Fruit fly (Drosophila melanogaster) whole organism, embryonic: ENCODE data around the gene CG11737.
A peak's percentile ranks its signal among the peaks of the same experiment; 100 is the strongest.

Experiments used
- Atf-2 ChIP-seq: fragments of 200-800 bp; sonication (Bioruptor generic); optimal IDR thresholded peaks from 2 replicates; lab custom pipeline; 2016; ENCODE audit warnings: missing biosample characterization, missing genetic modification characterization
- CG10267 ChIP-seq: fragments of 200-800 bp; sonication (Bioruptor generic); optimal IDR thresholded peaks from 2 replicates; lab custom pipeline; 2018; ENCODE audit warnings: missing biosample characterization, mild to moderate bottlenecking, missing genetic modification characterization, moderate library complexity
- CG12155 ChIP-seq: fragments of 200-800 bp; sonication (Bioruptor generic); optimal IDR thresholded peaks from 3 replicates; lab custom pipeline; 2016; ENCODE audit warnings: missing biosample characterization, missing genetic modification characterization
- CG12744 ChIP-seq: fragments of 200-800 bp; sonication (Bioruptor generic); optimal IDR thresholded peaks from 2 replicates; lab custom pipeline; 2016; ENCODE audit warnings: missing biosample characterization, missing genetic modification characterization
- CG13775 ChIP-seq: fragments of 200-800 bp; sonication (Bioruptor generic); optimal IDR thresholded peaks from 3 replicates; lab custom pipeline; 2017; ENCODE audit warnings: missing biosample characterization, mild to moderate bottlenecking, missing genetic modification characterization
- CG14710 ChIP-seq: fragments of 200-800 bp; sonication (Bioruptor generic); optimal IDR thresholded peaks from 3 replicates; lab custom pipeline; 2019; ENCODE audit warnings: missing biosample characterization, mild to moderate bottlenecking, missing genetic modification characterization, moderate library complexity
- CG1602 ChIP-seq: fragments of 200-800 bp; sonication (Bioruptor generic); optimal IDR thresholded peaks from 3 replicates; lab custom pipeline; 2016; ENCODE audit warnings: missing biosample characterization, missing genetic modification characterization
- CG17829 ChIP-seq: fragments of 200-800 bp; optimal IDR thresholded peaks from 2 replicates; lab custom pipeline; 2019; ENCODE audit warnings: missing biosample characterization, mild to moderate bottlenecking, missing genetic modification characterization, moderate library complexity
- CG2116 ChIP-seq: fragments of 200-800 bp; sonication (Bioruptor generic); optimal IDR thresholded peaks from 3 replicates; lab custom pipeline; 2018; ENCODE audit warnings: missing biosample characterization, mild to moderate bottlenecking, missing genetic modification characterization
- CG2129 ChIP-seq: fragments of 200-800 bp; sonication (Bioruptor generic); IDR thresholded peaks from 2 replicates; pipeline ENCODE4 v1.3.6; 2022; ENCODE audit warnings: missing biosample characterization, missing genetic modification characterization; ENCODE audit not compliant: partially characterized antibody
- CG32532 ChIP-seq: fragments of 200-800 bp; sonication (Bioruptor generic); IDR thresholded peaks from 2 replicates; pipeline ENCODE4 v1.3.6; 2022; ENCODE audit warnings: missing biosample characterization, missing genetic modification characterization
- CG3407 ChIP-seq: fragments of 200-800 bp; sonication (Bioruptor generic); optimal IDR thresholded peaks from 2 replicates; lab custom pipeline; 2018; ENCODE audit warnings: missing biosample characterization, mild to moderate bottlenecking, missing genetic modification characterization
- CG3847 ChIP-seq: fragments of 200-800 bp; sonication (Bioruptor generic); IDR thresholded peaks from 2 replicates; pipeline ENCODE4 v1.3.6; 2022; ENCODE audit warnings: missing biosample characterization, missing genetic modification characterization
- CG42726 ChIP-seq: fragments of 200-800 bp; sonication (Bioruptor generic); IDR thresholded peaks from 2 replicates; pipeline ENCODE4 v1.3.6; 2022; ENCODE audit warnings: missing biosample characterization, missing genetic modification characterization; ENCODE audit not compliant: partially characterized antibody
- CG6175 ChIP-seq: fragments of 200-800 bp; sonication (Bioruptor generic); IDR thresholded peaks from 3 replicates; pipeline ENCODE4 v1.3.6; 2022; ENCODE audit warnings: missing biosample characterization, missing genetic modification characterization
- CG6689 ChIP-seq: fragments of 200-800 bp; sonication (Bioruptor generic); IDR thresholded peaks from 2 replicates; pipeline ENCODE4 v1.3.6; 2022; ENCODE audit warnings: missing biosample characterization, missing genetic modification characterization
- CG9609 ChIP-seq: fragments of 200-800 bp; sonication (Bioruptor generic); optimal IDR thresholded peaks from 3 replicates; lab custom pipeline; 2016; ENCODE audit warnings: missing biosample characterization, missing genetic modification characterization
- CHES-1-like ChIP-seq: fragments of 200-800 bp; sonication (Bioruptor generic); optimal IDR thresholded peaks from 2 replicates; lab custom pipeline; 2016; ENCODE audit warnings: missing biosample characterization, missing genetic modification characterization
- D ChIP-seq, 2 experiments: fragments of 200-800 bp in 1 of 2; fragments of >200 bp in 1 of 2; sonication (Bioruptor generic) in 1 of 2; optimal IDR thresholded peaks; 2 replicates in 1 of 2; 3 replicates in 1 of 2; lab custom pipeline; 2017; ENCODE audit warnings: mild to moderate bottlenecking in 1 of 2, missing biosample characterization in 1 of 2, missing genetic modification characterization in 1 of 2, missing genetic modification reagents in 1 of 2
- D19B ChIP-seq: fragments of 200-800 bp; sonication (Bioruptor generic); optimal IDR thresholded peaks from 2 replicates; lab custom pipeline; 2017; ENCODE audit warnings: missing biosample characterization, mild to moderate bottlenecking, missing genetic modification characterization
- Dll ChIP-seq: fragments of 200-800 bp; sonication (Bioruptor generic); IDR thresholded peaks from 4 replicates; pipeline ENCODE4 v1.3.6; 2022; ENCODE audit warnings: missing biosample characterization, missing genetic modification characterization; ENCODE audit not compliant: partially characterized antibody
- Hsf ChIP-seq: fragments of 200-800 bp; sonication (Bioruptor generic); optimal IDR thresholded peaks from 3 replicates; lab custom pipeline; 2016; ENCODE audit warnings: missing biosample characterization, missing genetic modification characterization
- Lhr ChIP-seq: fragments of 200-800 bp; sonication (Bioruptor generic); optimal IDR thresholded peaks from 3 replicates; lab custom pipeline; 2017; ENCODE audit warnings: mild to moderate bottlenecking, missing biosample characterization, missing genetic modification reagents, missing genetic modification characterization
- Mad ChIP-seq: fragments of 200-800 bp; sonication (Bioruptor generic); optimal IDR thresholded peaks from 2 replicates; lab custom pipeline; 2016; ENCODE audit warnings: missing biosample characterization, missing genetic modification characterization
- Meics ChIP-seq: fragments of 200-800 bp; sonication (Bioruptor generic); optimal IDR thresholded peaks from 2 replicates; lab custom pipeline; 2017; ENCODE audit warnings: missing biosample characterization, mild to moderate bottlenecking, missing genetic modification characterization
- Nf-YC ChIP-seq: fragments of 200-800 bp; optimal IDR thresholded peaks from 3 replicates; lab custom pipeline; 2019; ENCODE audit warnings: missing biosample characterization, mild to moderate bottlenecking, missing genetic modification characterization, moderate library complexity
- Opbp ChIP-seq: fragments of 200-800 bp; sonication (Bioruptor generic); IDR thresholded peaks from 3 replicates; pipeline ENCODE4 v1.3.6; 2022; ENCODE audit warnings: missing biosample characterization, missing genetic modification characterization; ENCODE audit not compliant: partially characterized antibody
- Sox102F ChIP-seq: fragments of 200-800 bp; sonication (Bioruptor generic); optimal IDR thresholded peaks from 2 replicates; lab custom pipeline; 2018; ENCODE audit warnings: missing biosample characterization, mild to moderate bottlenecking, missing genetic modification characterization, moderate library complexity
- Spps ChIP-seq: fragments of 200-800 bp; sonication (Bioruptor generic); optimal IDR thresholded peaks from 2 replicates; lab custom pipeline; 2018; ENCODE audit warnings: missing biosample characterization, mild to moderate bottlenecking, missing genetic modification characterization
- Trl ChIP-seq, 3 experiments: fragments of >200 bp in 2 of 3; fragments of 200-800 bp in 1 of 3; sonication (Bioruptor generic) in 1 of 3; optimal IDR thresholded peaks; 2 replicates in 1 of 3; 3 replicates in 2 of 3; lab custom pipeline; 2016 to 2017; ENCODE audit warnings: missing biosample characterization in 1 of 3, missing genetic modification characterization in 1 of 3
- Xrp1 ChIP-seq: fragments of 200-800 bp; sonication (Bioruptor generic); IDR thresholded peaks from 2 replicates; pipeline ENCODE4 v1.3.6; 2022; ENCODE audit warnings: missing biosample characterization, missing genetic modification characterization
- YL-1 ChIP-seq: fragments of 200-800 bp; sonication (Bioruptor generic); optimal IDR thresholded peaks from 3 replicates; lab custom pipeline; 2017; ENCODE audit warnings: missing biosample characterization, mild to moderate bottlenecking, missing genetic modification characterization
- ase ChIP-seq: fragments of 200-800 bp; sonication (Bioruptor generic); IDR thresholded peaks from 3 replicates; pipeline ENCODE4 v1.3.6; 2022; ENCODE audit warnings: missing biosample characterization, missing genetic modification characterization
- chm ChIP-seq: fragments of 200-800 bp; sonication (Bioruptor generic); IDR thresholded peaks from 2 replicates; pipeline ENCODE4 v1.3.6; 2022; ENCODE audit warnings: missing biosample characterization, missing genetic modification characterization
- croc ChIP-seq: fragments of 200-800 bp; sonication (Bioruptor generic); conservative IDR thresholded peaks from 3 replicates; pipeline ENCODE4 v1.3.6; 2022; ENCODE audit warnings: missing biosample characterization, missing genetic modification characterization
- fu2 ChIP-seq: fragments of 200-800 bp; sonication (Bioruptor generic); optimal IDR thresholded peaks from 2 replicates; lab custom pipeline; 2016; ENCODE audit warnings: missing biosample characterization, missing genetic modification characterization
- ind ChIP-seq: fragments of 200-800 bp; sonication (Bioruptor generic); optimal IDR thresholded peaks from 3 replicates; lab custom pipeline; 2016; ENCODE audit warnings: missing biosample characterization, missing genetic modification characterization
- knrl ChIP-seq: fragments of 200-800 bp; sonication (Bioruptor generic); IDR thresholded peaks from 3 replicates; pipeline ENCODE4 v1.3.6; 2022; ENCODE audit warnings: missing biosample characterization, missing genetic modification characterization; ENCODE audit not compliant: partially characterized antibody
- mirr ChIP-seq: fragments of 200-800 bp; sonication (Bioruptor generic); optimal IDR thresholded peaks from 3 replicates; lab custom pipeline; 2018; ENCODE audit warnings: missing biosample characterization, mild to moderate bottlenecking, missing genetic modification characterization
- pnt ChIP-seq: fragments of 200-800 bp; sonication (Bioruptor generic); optimal IDR thresholded peaks from 3 replicates; lab custom pipeline; 2016; ENCODE audit warnings: missing biosample characterization, missing genetic modification characterization
- pum ChIP-seq: fragments of 200-800 bp; sonication (Bioruptor generic); optimal IDR thresholded peaks from 2 replicates; lab custom pipeline; 2016; ENCODE audit warnings: missing biosample characterization, missing genetic modification characterization
- sens ChIP-seq: fragments of 200-800 bp; sonication (Bioruptor generic); peaks from one replicate; lab custom pipeline; 2016; ENCODE audit warnings: missing biosample characterization, missing genetic modification characterization
- sna ChIP-seq: fragments of 200-800 bp; sonication (Bioruptor generic); IDR thresholded peaks from 2 replicates; pipeline ENCODE4 v1.3.6; 2022; ENCODE audit warnings: missing biosample characterization, missing genetic modification characterization; ENCODE audit not compliant: partially characterized antibody
- sob ChIP-seq: fragments of 200-800 bp; sonication (Bioruptor generic); IDR thresholded peaks from 2 replicates; pipeline ENCODE4 v1.3.6; 2022; ENCODE audit warnings: missing biosample characterization, missing genetic modification characterization
- stc ChIP-seq: fragments of 200-800 bp; sonication (Bioruptor generic); IDR thresholded peaks from 2 replicates; pipeline ENCODE4 v1.3.6; 2022; ENCODE audit warnings: missing biosample characterization, missing genetic modification characterization
- stwl ChIP-seq: fragments of 200-800 bp; sonication (Bioruptor generic); optimal IDR thresholded peaks from 3 replicates; lab custom pipeline; 2018; ENCODE audit warnings: missing biosample characterization, mild to moderate bottlenecking, missing genetic modification characterization, moderate library complexity
- tgo ChIP-seq: fragments of 200-800 bp; sonication (Bioruptor generic); IDR thresholded peaks from 3 replicates; pipeline ENCODE4 v1.3.6; 2022; ENCODE audit warnings: missing biosample characterization, missing genetic modification characterization
- toy ChIP-seq: fragments of 200-800 bp; sonication (Bioruptor generic); IDR thresholded peaks from 2 replicates; pipeline ENCODE4 v1.3.6; 2022; ENCODE audit warnings: missing biosample characterization, missing genetic modification characterization
- zen ChIP-seq: fragments of 200-800 bp; sonication (Bioruptor generic); optimal IDR thresholded peaks from 3 replicates; lab custom pipeline; 2018; ENCODE audit warnings: missing biosample characterization, mild to moderate bottlenecking, missing genetic modification characterization, moderate library complexity
- zen2 ChIP-seq: fragments of 200-800 bp; sonication (Bioruptor generic); IDR thresholded peaks from 3 replicates; pipeline ENCODE4 v1.3.6; 2022; ENCODE audit warnings: missing biosample characterization, missing genetic modification characterization; ENCODE audit not compliant: partially characterized antibody

The CG11737 gene

dm6 chr3R:8562484-8562886 is 44.8 kb downstream of the CG11737 start, which contains the start of the genes mRpS18A and CG31460 (continued):
- TF ChIP-seq pnt (no peak), Xrp1 (GFP tag; lab: Robert Waterston, UW) (no peak), chm (GFP tag; lab: Robert Waterston, UW) (no peak), YL-1 (GFP tag; lab: Kevin White, UChicago) (peak; percentile 30), croc (no peak), CG9609 (GFP tag; lab: Kevin White, UChicago) (peak; percentile 8), stwl (tag; lab: Kevin White, UChicago) (peak; percentile 68), CG2116 (GFP tag; lab: Kevin White, UChicago) (peak; percentile 61), CG3407 (no peak), CG2129 (GFP tag; lab: Robert Waterston, UW) (peak; percentile 59; the same call in 1 of the 2 replicates), CHES-1-like (no peak), CG14710 (tag; lab: Kevin White, UChicago) (peak; percentile 59), CG10267 (peak; percentile 40), zen (tag; lab: Kevin White, UChicago) (no peak), Meics (GFP tag; lab: Kevin White, UChicago) (no peak), zen2 (GFP tag; lab: Robert Waterston, UW) (peak; percentile 43; the same call in 1 of the 3 replicates), sna (GFP tag; lab: Robert Waterston, UW) (peak; percentile 63; the same call in 1 of the 2 replicates), Spps (tag; lab: Kevin White, UChicago) (no peak), CG17829 (tag; lab: Kevin White, UChicago) (peak; percentile 32), Sox102F (GFP tag; lab: Kevin White, UChicago) (peak; percentile 1), mirr (GFP tag; lab: Kevin White, UChicago) (no peak), sob (GFP tag; lab: Robert Waterston, UW) (no peak), Dll (peak; percentile 87), Nf-YC (tag; lab: Kevin White, UChicago) (no peak), CG42726 (GFP tag; lab: Robert Waterston, UW) (no peak), CG13775 (GFP tag; lab: Kevin White, UChicago) (no peak), pum (GFP tag; lab: Kevin White, UChicago) (no peak), CG6175 (no peak), toy (GFP tag; lab: Robert Waterston, UW) (no peak), stc (GFP tag; lab: Robert Waterston, UW) (no peak), tgo (GFP tag; lab: Robert Waterston, UW) (no peak), Mad (GFP tag; lab: Kevin White, UChicago) (no peak), CG3847 (GFP tag; lab: Robert Waterston, UW) (0 out of 2 replicates have a peak, but pooled peaks have one; percentile 8), Hsf (GFP tag; lab: Kevin White, UChicago) (peak; percentile 21), D19B (GFP tag; lab: Kevin White, UChicago) (no peak), CG6689 (GFP tag; lab: Robert Waterston, UW) (0 out of 2 replicates have a peak, but pooled peaks have one; percentile 17), sens (peak; percentile 66), fu2 (no peak), CG1602 (GFP tag; lab: Kevin White, UChicago) (peak; percentile 6), D (optimal IDR thresholded peaks at IDR 0.05; lab: Kevin White, UChicago) (no peak), D (GFP tag; optimal IDR thresholded peaks at IDR 0.05; lab: Kevin White, UChicago) (no peak), CG12744 (GFP tag; lab: Kevin White, UChicago) (no peak), knrl (peak; percentile 71), Trl (optimal IDR thresholded peaks at IDR 0.05; lab: Kevin White, UChicago) (no peak), Trl (GFP tag; optimal IDR thresholded peaks at IDR 0.05; lab: Kevin White, UChicago) (no peak), Lhr (GFP tag; lab: Kevin White, UChicago) (peak; percentile 37), ind (GFP tag; lab: Kevin White, UChicago) (peak; percentile 12), Atf-2 (GFP tag; lab: Kevin White, UChicago) (no peak), CG12155 (GFP tag; lab: Kevin White, UChicago) (peak; percentile 5), Opbp (GFP tag; lab: Robert Waterston, UW) (peak; percentile 9; the same call in 1 of the 3 replicates), ase (no peak), CG32532 (GFP tag; lab: Robert Waterston, UW) (peak; percentile 13; the same call in 1 of the 2 replicates)
